Worm (Caenorhabditis elegans) whole organism, L1 larva: ENCODE data around the gene arrd-23.

ENCODE experiments used
- aly-2 ChIP-seq: fragments of 150-350 bp; optimal IDR thresholded peaks from 2 replicates; lab custom pipeline; 2014; ENCODE audit warnings: missing biosample characterization, missing genetic modification characterization
- mef-2 ChIP-seq: fragments of 150-350 bp; optimal IDR thresholded peaks from 2 replicates; lab custom pipeline; 2014; ENCODE audit warnings: missing biosample characterization, missing genetic modification characterization
- nhr-28 ChIP-seq: fragments of 150-350 bp; optimal IDR thresholded peaks from 2 replicates; lab custom pipeline; 2014; ENCODE audit warnings: missing biosample characterization, missing genetic modification characterization
- pqm-1 ChIP-seq: sonication (generic microtip); optimal IDR thresholded peaks from 3 replicates; lab custom pipeline; 2017; ENCODE audit warnings: missing biosample characterization, missing genetic modification characterization
- unc-130 ChIP-seq: fragments of 150-350 bp; optimal IDR thresholded peaks from 2 replicates; lab custom pipeline; 2017; ENCODE audit warnings: missing biosample characterization, missing genetic modification characterization, inconsistent platforms

DNA sequence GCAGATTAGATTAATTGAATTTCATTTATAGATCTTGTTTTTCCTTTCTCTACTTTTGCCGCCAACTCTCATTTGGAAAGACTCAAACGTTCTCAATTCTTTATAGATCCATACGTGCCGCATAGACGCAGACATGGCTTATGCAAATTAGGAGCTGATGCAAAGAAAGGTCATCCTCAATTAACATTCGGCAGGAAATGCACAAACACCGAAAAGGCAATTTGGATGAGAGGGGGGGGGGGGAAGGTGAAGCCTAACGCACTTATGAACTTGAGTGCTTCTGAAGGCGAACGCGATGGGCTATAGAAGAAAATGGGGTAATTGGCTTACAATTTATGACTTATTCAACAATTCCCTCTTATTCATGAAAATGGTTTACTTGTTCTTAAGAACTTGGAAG is 16.1 kb upstream of the arrd-23 start:
- TF ChIP-seq mef-2 (tag; lab: Kevin White, UChicago) = no peak
- TF ChIP-seq unc-130 (tag; lab: Kevin White, UChicago) = no peak
- no peak for TF ChIP-seq nhr-28 (tag; lab: Kevin White, UChicago)
- no peak for TF ChIP-seq pqm-1 (tag; lab: Kevin White, UChicago)
- TF ChIP-seq aly-2 (tag; lab: Kevin White, UChicago) = no peak
